Fruit fly (Drosophila melanogaster): Measurements from ENCODE around the gene Jhbp1.

Jhbp1 gene

DNA sequence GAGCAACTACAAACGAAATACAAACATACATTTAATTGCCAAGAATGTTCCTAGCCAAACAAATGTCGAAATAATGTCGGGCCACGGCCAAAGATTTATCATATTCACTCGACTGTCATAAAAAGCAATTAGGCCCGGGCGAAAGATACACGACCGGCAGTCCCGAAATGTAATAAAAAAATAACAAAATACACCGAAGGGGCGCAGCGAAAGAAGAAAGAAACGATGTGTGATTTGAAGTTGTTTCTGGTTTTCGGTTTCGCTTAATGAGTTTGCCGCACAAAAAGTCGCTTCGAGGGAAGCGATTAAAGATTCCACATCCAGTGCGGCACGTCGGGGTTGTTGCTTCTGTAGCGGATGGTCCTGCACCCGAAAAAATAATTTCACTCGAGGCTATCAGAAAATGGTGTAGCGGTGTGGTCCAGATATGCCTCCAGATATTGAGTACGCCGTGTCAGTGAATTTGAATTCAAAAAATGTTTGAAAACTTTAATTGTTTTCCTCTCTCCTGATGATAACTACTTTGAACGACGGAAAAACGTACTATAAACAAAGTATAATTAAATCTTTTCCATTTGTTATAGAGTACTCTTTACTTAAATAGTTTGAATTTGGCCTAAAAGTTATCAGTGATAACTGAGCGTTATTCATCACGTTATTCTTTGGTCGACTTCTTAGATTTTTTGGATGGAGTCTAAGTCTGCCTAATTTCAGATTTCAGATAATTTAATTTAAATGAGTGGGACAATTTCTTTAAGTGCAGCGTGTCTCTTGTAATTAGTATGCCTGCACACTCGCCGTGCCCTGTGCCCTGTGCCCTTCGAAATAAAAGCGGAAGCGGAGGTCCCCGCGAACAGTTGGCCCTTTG lies 24.1 kb downstream of the Jhbp1 start (continued):
- no peak for TF ChIP-seq Gug (GFP tag; IDR thresholded peaks at IDR 0.05)
- peak; percentile 38 for TF ChIP-seq spab (GFP tag; optimal IDR thresholded peaks at IDR 0.05)
- no peak for TF ChIP-seq CG6854 (GFP tag; optimal IDR thresholded peaks at IDR 0.05)
- peak; percentile 12 for TF ChIP-seq CG32006 (GFP tag; optimal IDR thresholded peaks at IDR 0.05)
- no peak for TF ChIP-seq Ets96B (tag; optimal IDR thresholded peaks at IDR 0.05)
- peak; percentile 32 for TF ChIP-seq CG8319 (GFP tag; optimal IDR thresholded peaks at IDR 0.05)
- no peak for TF ChIP-seq fd85E (GFP tag; optimal IDR thresholded peaks at IDR 0.05)
- peak; percentile 82 for TF ChIP-seq svp (GFP tag)
- TF ChIP-seq esn (GFP tag; optimal IDR thresholded peaks at IDR 0.05), result peak; percentile 84
- peak; percentile 58 for TF ChIP-seq CG6792 (GFP tag; optimal IDR thresholded peaks at IDR 0.05)

DNA sequence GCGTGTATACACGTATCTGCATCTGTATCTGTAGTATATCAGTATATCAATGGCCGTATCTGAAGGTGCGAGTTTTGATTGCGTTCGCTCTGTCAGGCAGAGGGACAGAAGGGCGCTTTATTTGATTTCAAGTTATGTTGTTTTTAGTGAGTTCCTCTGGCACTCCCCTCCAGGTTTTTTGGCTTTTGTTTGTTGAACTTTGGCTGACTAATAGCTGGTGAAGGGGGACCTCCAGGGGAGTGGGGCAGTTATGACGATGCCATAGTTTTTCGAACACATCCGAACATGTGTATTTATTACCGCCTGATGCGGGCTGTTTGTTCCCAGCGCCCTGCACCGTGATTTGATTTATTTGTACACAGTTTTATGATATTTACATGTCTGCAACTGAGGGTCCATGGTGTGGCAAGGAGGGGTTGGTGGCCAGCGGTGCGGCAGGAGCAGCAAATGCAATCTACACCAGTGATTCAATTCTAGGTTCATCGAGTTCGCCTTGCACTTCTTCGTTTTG lies 27.0 kb downstream of the Jhbp1 start:
- TF ChIP-seq fkh (GFP tag; optimal IDR thresholded peaks at IDR 0.05) (peak; percentile 99), dsx (GFP tag; optimal IDR thresholded peaks at IDR 0.05; ENCODE audit: poor library complexity, severe bottlenecking) (no peak), esn (GFP tag; optimal IDR thresholded peaks at IDR 0.05) (peak; percentile 16), svp (GFP tag) (peak; percentile 53), Blimp-1 (GFP tag; optimal IDR thresholded peaks at IDR 0.05) (no peak), CG6276 (GFP tag; optimal IDR thresholded peaks at IDR 0.05) (no peak), CG6808 (GFP tag; optimal IDR thresholded peaks at IDR 0.05) (peak; percentile 13), cyc (GFP tag; optimal IDR thresholded peaks at IDR 0.05) (no peak), CG6854 (GFP tag; optimal IDR thresholded peaks at IDR 0.05) (peak; percentile 32), Lpt (GFP tag; optimal IDR thresholded peaks at IDR 0.05) (no peak), CG3919 (GFP tag; optimal IDR thresholded peaks at IDR 0.05) (no peak), Gug (GFP tag; IDR thresholded peaks at IDR 0.05) (no peak), CG9139 (GFP tag; optimal IDR thresholded peaks at IDR 0.05) (no peak), Eip78C (GFP tag) (peak; percentile 75), Sox102F (GFP tag; optimal IDR thresholded peaks at IDR 0.05) (no peak), Ets96B (tag; optimal IDR thresholded peaks at IDR 0.05) (no peak), vri (GFP tag; optimal IDR thresholded peaks at IDR 0.05) (peak; percentile 48)

DNA sequence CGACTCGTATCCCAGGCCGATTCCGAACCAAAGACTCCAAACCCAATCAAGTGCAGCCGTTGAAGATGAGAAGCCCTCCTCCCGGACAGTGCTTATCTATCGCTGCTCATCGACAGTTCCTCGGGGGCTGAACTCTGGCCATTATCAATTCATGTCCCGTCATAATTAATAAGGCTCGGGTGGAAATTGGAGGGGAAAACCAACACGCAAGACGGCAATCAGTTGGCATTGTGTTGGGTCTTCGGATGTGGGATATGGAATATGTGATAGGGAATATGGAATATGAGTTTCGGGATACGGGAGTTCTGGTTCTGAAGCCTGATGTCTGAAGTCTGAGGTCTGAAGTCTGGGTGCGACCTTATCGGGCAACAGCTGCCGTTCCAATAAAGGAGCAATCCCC lies 28.1 kb downstream of the Jhbp1 start:
- TF ChIP-seq CG6808 (GFP tag; optimal IDR thresholded peaks at IDR 0.05), result peak; percentile 39
- no peak for TF ChIP-seq CG6792 (GFP tag; optimal IDR thresholded peaks at IDR 0.05)
- no peak for TF ChIP-seq Sox15 (GFP tag; optimal IDR thresholded peaks at IDR 0.05)
- no peak for TF ChIP-seq fd59A (GFP tag; optimal IDR thresholded peaks at IDR 0.05)
- TF ChIP-seq CG6854 (GFP tag; optimal IDR thresholded peaks at IDR 0.05), result peak; percentile 36
- no peak for TF ChIP-seq OdsH (GFP tag; optimal IDR thresholded peaks at IDR 0.05)
- peak; percentile 97 for TF ChIP-seq svp (GFP tag)
- TF ChIP-seq CG9139 (GFP tag; optimal IDR thresholded peaks at IDR 0.05), result no peak
- TF ChIP-seq ss (GFP tag; optimal IDR thresholded peaks at IDR 0.05), result peak; percentile 29 to 85
- TF ChIP-seq lz (GFP tag; optimal IDR thresholded peaks at IDR 0.05), result no peak
- no peak for TF ChIP-seq eg (GFP tag; IDR thresholded peaks at IDR 0.05)
- no peak for TF ChIP-seq CG16779 (tag; optimal IDR thresholded peaks at IDR 0.05)
- TF ChIP-seq Eip78C (GFP tag), result peak; percentile 32

DNA sequence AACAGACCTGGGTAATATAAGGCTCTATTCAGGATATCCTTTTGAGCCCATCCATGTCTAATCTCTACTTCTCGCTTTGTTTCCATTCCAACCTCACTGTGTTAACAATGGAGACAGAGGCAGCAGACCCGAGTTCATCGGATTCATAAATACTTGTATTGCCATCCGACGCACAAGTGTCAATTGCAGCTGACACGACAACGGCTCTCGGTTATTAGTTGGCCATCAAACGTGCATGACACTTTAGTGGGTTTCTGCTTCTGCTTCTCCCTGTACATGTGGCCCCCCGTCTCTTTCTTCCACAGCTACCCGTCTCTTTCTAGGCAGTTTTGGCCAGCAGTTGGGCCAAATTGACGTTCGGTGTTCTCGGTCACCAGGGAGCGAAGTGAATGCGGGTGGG lies 29.4 kb downstream of the Jhbp1 start:
- TF ChIP-seq eg (GFP tag; IDR thresholded peaks at IDR 0.05) (0 out of 3 replicates have a peak, but pooled peaks have one; percentile 35), Met (GFP tag; optimal IDR thresholded peaks at IDR 0.05) (no peak), CG16779 (tag; optimal IDR thresholded peaks at IDR 0.05) (no peak), pdm3 (GFP tag; optimal IDR thresholded peaks at IDR 0.05) (no peak), Ets21C (GFP tag; optimal IDR thresholded peaks at IDR 0.05) (no peak)

Measured in whole organism, prepupa.